Fruit fly (Drosophila melanogaster) whole organism, embryonic: ENCODE data around the gene Gr63a.

Source experiments
- CG10147 ChIP-seq: fragments of 200-800 bp; sonication (Bioruptor generic); optimal IDR thresholded peaks from 2 replicates; lab custom pipeline; 2019; ENCODE audit warnings: missing biosample characterization, mild to moderate bottlenecking, missing genetic modification characterization, moderate library complexity
- CG10274 ChIP-seq: fragments of 200-800 bp; sonication (Bioruptor generic); optimal IDR thresholded peaks from 3 replicates; lab custom pipeline; 2017; ENCODE audit warnings: missing biosample characterization, mild to moderate bottlenecking, missing genetic modification characterization
- CG10366 ChIP-seq: fragments of 200-800 bp; sonication (Bioruptor generic); IDR thresholded peaks from 2 replicates; pipeline ENCODE4 v1.3.6; 2022; ENCODE audit warnings: missing biosample characterization, missing genetic modification characterization
- CG10431 ChIP-seq: fragments of 200-800 bp; sonication (Bioruptor generic); optimal IDR thresholded peaks from 3 replicates; lab custom pipeline; 2018; ENCODE audit warnings: missing biosample characterization, mild to moderate bottlenecking, missing genetic modification characterization
- CG11398 ChIP-seq: fragments of 200-800 bp; sonication (Bioruptor generic); optimal IDR thresholded peaks from 2 replicates; lab custom pipeline; 2016; ENCODE audit warnings: missing biosample characterization, missing genetic modification characterization
- CG11504 ChIP-seq: fragments of 200-800 bp; sonication (Bioruptor generic); optimal IDR thresholded peaks from 3 replicates; lab custom pipeline; 2019; ENCODE audit warnings: missing biosample characterization, mild to moderate bottlenecking, missing genetic modification characterization, moderate library complexity
- CG11560 ChIP-seq: fragments of 200-800 bp; sonication (Bioruptor generic); IDR thresholded peaks from 3 replicates; pipeline ENCODE4 v1.3.6; 2022; ENCODE audit warnings: missing biosample characterization, missing genetic modification characterization
- CG12071 ChIP-seq: fragments of 200-800 bp; sonication (Bioruptor generic); optimal IDR thresholded peaks from 3 replicates; lab custom pipeline; 2018; ENCODE audit warnings: missing biosample characterization, mild to moderate bottlenecking, missing genetic modification characterization
- CG13287 ChIP-seq: fragments of 200-800 bp; sonication (Bioruptor generic); IDR thresholded peaks from 2 replicates; pipeline ENCODE4 v1.3.6; 2022; ENCODE audit warnings: missing biosample characterization, missing genetic modification characterization; ENCODE audit not compliant: partially characterized antibody
- CG13894 ChIP-seq: fragments of 200-800 bp; sonication (Bioruptor generic); optimal IDR thresholded peaks from 3 replicates; lab custom pipeline; 2018; ENCODE audit warnings: missing biosample characterization, mild to moderate bottlenecking, missing genetic modification characterization, moderate library complexity
- CG14014 ChIP-seq: fragments of 200-800 bp; sonication (Bioruptor generic); IDR thresholded peaks from 2 replicates; pipeline ENCODE4 v1.3.6; 2022; ENCODE audit warnings: missing biosample characterization, missing genetic modification characterization
- CG15479 ChIP-seq: fragments of 200-800 bp; sonication (Bioruptor generic); optimal IDR thresholded peaks from 3 replicates; lab custom pipeline; 2019; ENCODE audit warnings: missing biosample characterization, mild to moderate bottlenecking, missing genetic modification characterization, moderate library complexity
- CG17612 ChIP-seq: fragments of 200-800 bp; sonication (Bioruptor generic); IDR thresholded peaks from 2 replicates; pipeline ENCODE4 v1.3.6; 2022; ENCODE audit warnings: missing biosample characterization, missing genetic modification characterization
- CG2202 ChIP-seq: fragments of 200-800 bp; sonication (Bioruptor generic); optimal IDR thresholded peaks from 2 replicates; lab custom pipeline; 2018; ENCODE audit warnings: missing biosample characterization, mild to moderate bottlenecking, missing genetic modification characterization
- CG2712 ChIP-seq: fragments of 200-800 bp; optimal IDR thresholded peaks from 3 replicates; lab custom pipeline; 2019; ENCODE audit warnings: missing biosample characterization, mild to moderate bottlenecking, missing genetic modification characterization, moderate library complexity
- CG31365 ChIP-seq: fragments of 200-800 bp; sonication (Bioruptor generic); optimal IDR thresholded peaks from 2 replicates; lab custom pipeline; 2018; ENCODE audit warnings: missing biosample characterization, mild to moderate bottlenecking, missing genetic modification characterization
- CG3163 ChIP-seq: fragments of 200-800 bp; sonication (Bioruptor generic); optimal IDR thresholded peaks from 3 replicates; lab custom pipeline; 2016; ENCODE audit warnings: missing biosample characterization, missing genetic modification characterization
- CG32767 ChIP-seq: fragments of 200-800 bp; sonication (Bioruptor generic); IDR thresholded peaks from 2 replicates; pipeline ENCODE4 v1.3.6; 2022; ENCODE audit warnings: missing biosample characterization, missing genetic modification characterization
- CG33213 ChIP-seq: fragments of 200-800 bp; sonication (Bioruptor generic); optimal IDR thresholded peaks from 3 replicates; lab custom pipeline; 2016; ENCODE audit warnings: missing biosample characterization, missing genetic modification characterization
- CG34224 ChIP-seq: fragments of 200-800 bp; sonication (Bioruptor generic); IDR thresholded peaks from 3 replicates; pipeline ENCODE4 v1.3.6; 2022; ENCODE audit warnings: missing biosample characterization, missing genetic modification characterization; ENCODE audit not compliant: partially characterized antibody
- CG3847 ChIP-seq: fragments of 200-800 bp; sonication (Bioruptor generic); IDR thresholded peaks from 2 replicates; pipeline ENCODE4 v1.3.6; 2022; ENCODE audit warnings: missing biosample characterization, missing genetic modification characterization
- CG4707 ChIP-seq: fragments of 200-800 bp; sonication (Bioruptor generic); optimal IDR thresholded peaks from 2 replicates; lab custom pipeline; 2018; ENCODE audit warnings: missing biosample characterization, mild to moderate bottlenecking, missing genetic modification characterization, moderate library complexity
- CG4820 ChIP-seq: fragments of 200-800 bp; sonication (Bioruptor generic); optimal IDR thresholded peaks from 3 replicates; lab custom pipeline; 2016; ENCODE audit warnings: missing biosample characterization, missing genetic modification characterization
- CG6854 ChIP-seq: fragments of 200-800 bp; sonication (Bioruptor generic); optimal IDR thresholded peaks from 3 replicates; lab custom pipeline; 2017; ENCODE audit warnings: missing biosample characterization, mild to moderate bottlenecking, missing genetic modification characterization
- Chrac-16 ChIP-seq: fragments of 200-800 bp; sonication (Bioruptor generic); optimal IDR thresholded peaks from 3 replicates; lab custom pipeline; 2016; ENCODE audit warnings: missing biosample characterization, missing genetic modification characterization
- Dll ChIP-seq: fragments of 200-800 bp; sonication (Bioruptor generic); IDR thresholded peaks from 4 replicates; pipeline ENCODE4 v1.3.6; 2022; ENCODE audit warnings: missing biosample characterization, missing genetic modification characterization; ENCODE audit not compliant: partially characterized antibody
- Doc2 ChIP-seq: fragments of 200-800 bp; sonication (Bioruptor generic); IDR thresholded peaks from 2 replicates; pipeline ENCODE4 v1.3.6; 2022; ENCODE audit warnings: missing biosample characterization, missing genetic modification characterization
- HLH54F ChIP-seq: fragments of 200-800 bp; sonication (Bioruptor generic); optimal IDR thresholded peaks from 3 replicates; lab custom pipeline; 2016; ENCODE audit warnings: missing biosample characterization, missing genetic modification characterization
- Hr39 ChIP-seq: fragments of >200 bp; optimal IDR thresholded peaks from 2 replicates; lab custom pipeline; 2017
- Hsf ChIP-seq: fragments of 200-800 bp; sonication (Bioruptor generic); optimal IDR thresholded peaks from 3 replicates; lab custom pipeline; 2016; ENCODE audit warnings: missing biosample characterization, missing genetic modification characterization
- Ssrp ChIP-seq: fragments of 200-800 bp; sonication (Bioruptor generic); optimal IDR thresholded peaks from 2 replicates; lab custom pipeline; 2018; ENCODE audit warnings: missing biosample characterization, mild to moderate bottlenecking, missing genetic modification characterization, moderate library complexity
- Taf1 ChIP-seq: fragments of 200-800 bp; sonication (Bioruptor generic); IDR thresholded peaks from 2 replicates; pipeline ENCODE4 v1.3.6; 2022; ENCODE audit warnings: missing biosample characterization, missing genetic modification characterization
- bowl ChIP-seq: fragments of 200-800 bp; sonication (Bioruptor generic); IDR thresholded peaks from 2 replicates; pipeline ENCODE4 v1.3.6; 2022; ENCODE audit warnings: missing biosample characterization, missing genetic modification characterization
- chm ChIP-seq: fragments of 200-800 bp; sonication (Bioruptor generic); IDR thresholded peaks from 2 replicates; pipeline ENCODE4 v1.3.6; 2022; ENCODE audit warnings: missing biosample characterization, missing genetic modification characterization
- disco-r ChIP-seq: fragments of 200-800 bp; sonication (Bioruptor generic); optimal IDR thresholded peaks from 2 replicates; lab custom pipeline; 2016; ENCODE audit warnings: missing biosample characterization, missing genetic modification characterization
- exex ChIP-seq: fragments of 200-800 bp; sonication (Bioruptor generic); optimal IDR thresholded peaks from 4 replicates; lab custom pipeline; 2018; ENCODE audit warnings: missing biosample characterization, mild to moderate bottlenecking, missing genetic modification characterization, moderate library complexity
- fd64A ChIP-seq: fragments of 200-800 bp; sonication (Bioruptor generic); optimal IDR thresholded peaks from 3 replicates; lab custom pipeline; 2018; ENCODE audit warnings: missing biosample characterization, mild to moderate bottlenecking, missing genetic modification characterization
- ftz-f1 ChIP-seq: fragments of 200-800 bp; sonication (Bioruptor generic); optimal IDR thresholded peaks from 2 replicates; lab custom pipeline; 2016; ENCODE audit warnings: missing biosample characterization, missing genetic modification characterization
- fu2 ChIP-seq: fragments of 200-800 bp; sonication (Bioruptor generic); optimal IDR thresholded peaks from 2 replicates; lab custom pipeline; 2016; ENCODE audit warnings: missing biosample characterization, missing genetic modification characterization
- gro ChIP-seq: fragments of 200-800 bp; sonication (Bioruptor generic); optimal IDR thresholded peaks from 2 replicates; lab custom pipeline; 2016; ENCODE audit warnings: missing biosample characterization, missing genetic modification characterization
- klu ChIP-seq: fragments of 200-800 bp; sonication (Bioruptor generic); IDR thresholded peaks from 2 replicates; pipeline ENCODE4 v1.3.6; 2022; ENCODE audit warnings: missing biosample characterization, missing genetic modification characterization
- kni ChIP-seq: fragments of 200-800 bp; sonication (Bioruptor generic); optimal IDR thresholded peaks from 3 replicates; lab custom pipeline; 2017; ENCODE audit warnings: mild to moderate bottlenecking, missing biosample characterization, missing genetic modification reagents, missing genetic modification characterization
- lab ChIP-seq: fragments of 200-800 bp; sonication (Bioruptor generic); optimal IDR thresholded peaks from 3 replicates; lab custom pipeline; 2017; ENCODE audit warnings: missing biosample characterization, missing genetic modification characterization, mild to moderate bottlenecking, moderate library complexity, missing genetic modification reagents
- nom ChIP-seq: fragments of 200-800 bp; sonication (Bioruptor generic); optimal IDR thresholded peaks from 2 replicates; lab custom pipeline; 2017; ENCODE audit warnings: missing biosample characterization, missing genetic modification characterization, mild to moderate bottlenecking, moderate library complexity, missing genetic modification reagents
- org-1 ChIP-seq: fragments of 200-800 bp; sonication (Bioruptor generic); optimal IDR thresholded peaks from 2 replicates; lab custom pipeline; 2017; ENCODE audit warnings: missing biosample characterization, missing genetic modification characterization
- pb ChIP-seq: fragments of 200-800 bp; sonication (Bioruptor generic); optimal IDR thresholded peaks from 3 replicates; lab custom pipeline; 2016; ENCODE audit warnings: missing biosample characterization, missing genetic modification characterization
- rib ChIP-seq: fragments of 200-800 bp; sonication (Bioruptor generic); IDR thresholded peaks from 2 replicates; pipeline ENCODE4 v1.3.6; 2022; ENCODE audit warnings: missing biosample characterization, missing genetic modification characterization
- sc ChIP-seq, 3 experiments: fragments of >200 bp in 2 of 3; fragments of 200-800 bp in 1 of 3; sonication (Bioruptor generic) in 1 of 3; optimal IDR thresholded peaks; 2 replicates in 2 of 3; 3 replicates in 1 of 3; lab custom pipeline; 2017; ENCODE audit warnings: mild to moderate bottlenecking in 1 of 3, missing biosample characterization in 1 of 3, missing genetic modification characterization in 1 of 3, missing genetic modification reagents in 1 of 3
- unc-4 ChIP-seq: fragments of 200-800 bp; sonication (Bioruptor generic); IDR thresholded peaks from 2 replicates; pipeline ENCODE4 v1.3.6; 2022; ENCODE audit warnings: missing biosample characterization, missing genetic modification characterization; ENCODE audit not compliant: partially characterized antibody
- vvl ChIP-seq: fragments of 200-800 bp; sonication (Bioruptor generic); IDR thresholded peaks from 2 replicates; pipeline ENCODE4 v1.3.6; 2022; ENCODE audit warnings: missing biosample characterization, missing genetic modification characterization
- zfh1 ChIP-seq: fragments of 200-800 bp; sonication (Bioruptor generic); IDR thresholded peaks from 3 replicates; pipeline ENCODE4 v1.3.6; 2022; ENCODE audit warnings: missing biosample characterization, missing genetic modification characterization
- zfh2 ChIP-seq: fragments of 200-800 bp; sonication (Bioruptor generic); optimal IDR thresholded peaks from 2 replicates; lab custom pipeline; 2016; ENCODE audit warnings: missing biosample characterization, missing genetic modification characterization

The Gr63a gene

dm6 chr3L:3898978-3899377 is 2.6 kb upstream of the Gr63a start, which contains the start of gene Ccz1 (continued):
- no peak for TF ChIP-seq exex (tag; lab: Kevin White, UChicago)
- no peak for TF ChIP-seq CG12071 (GFP tag; lab: Kevin White, UChicago)
- no peak for TF ChIP-seq CG13894 (tag; lab: Kevin White, UChicago)
- TF ChIP-seq kni (GFP tag; lab: Kevin White, UChicago), result peak; percentile 71
- TF ChIP-seq HLH54F (GFP tag; lab: Kevin White, UChicago), result peak; percentile 66
- no peak for TF ChIP-seq Chrac-16 (GFP tag; lab: Kevin White, UChicago)
- peak; percentile 57 for TF ChIP-seq CG3163 (GFP tag; lab: Kevin White, UChicago)
- TF ChIP-seq CG10147 (GFP tag; lab: Kevin White, UChicago), result no peak
- no peak for TF ChIP-seq ftz-f1 (GFP tag; lab: Kevin White, UChicago)
- TF ChIP-seq CG2712 (tag; lab: Kevin White, UChicago), result peak; percentile 23
- TF ChIP-seq CG10274 (GFP tag; lab: Kevin White, UChicago), result no peak
- no peak for TF ChIP-seq bowl
- peak; percentile 34 for TF ChIP-seq disco-r (GFP tag; lab: Kevin White, UChicago)
- TF ChIP-seq org-1, result peak; percentile 25
- TF ChIP-seq gro (GFP tag; lab: Kevin White, UChicago), result peak; percentile 57
- no peak for TF ChIP-seq Taf1
- no peak for TF ChIP-seq vvl (GFP tag; lab: Robert Waterston, UW)
- no peak for TF ChIP-seq CG32767 (GFP tag; lab: Robert Waterston, UW)
- TF ChIP-seq Dll, result no peak
- TF ChIP-seq CG13287 (GFP tag; lab: Robert Waterston, UW), result no peak
- TF ChIP-seq Doc2 (GFP tag; lab: Robert Waterston, UW), result no peak
- no peak for TF ChIP-seq chm
- TF ChIP-seq CG4707 (GFP tag; lab: Kevin White, UChicago), result peak; percentile 44
- TF ChIP-seq CG3847 (GFP tag; lab: Robert Waterston, UW), result no peak
- TF ChIP-seq CG33213 (GFP tag; lab: Kevin White, UChicago), result peak; percentile 91
- TF ChIP-seq CG11398 (GFP tag; lab: Kevin White, UChicago), result peak; percentile 81
- TF ChIP-seq Ssrp (tag; lab: Kevin White, UChicago), result no peak
- TF ChIP-seq klu, result no peak
- no peak for TF ChIP-seq rib
- no peak for TF ChIP-seq CG14014 (GFP tag; lab: Robert Waterston, UW)
- TF ChIP-seq CG34224 (GFP tag; lab: Robert Waterston, UW), result no peak
- TF ChIP-seq CG11560, result no peak
- peak; percentile 57 for TF ChIP-seq zfh2 (GFP tag; lab: Kevin White, UChicago)
- TF ChIP-seq CG15479 (GFP tag; lab: Kevin White, UChicago), result no peak
- no peak for TF ChIP-seq CG17612 (GFP tag; lab: Robert Waterston, UW)
- no peak for TF ChIP-seq pb (GFP tag; lab: Kevin White, UChicago)
- peak; percentile 63 for TF ChIP-seq Hsf (GFP tag; lab: Kevin White, UChicago)
- TF ChIP-seq nom (GFP tag; lab: Kevin White, UChicago), result peak; percentile 36
- peak; percentile 80 for TF ChIP-seq lab (GFP tag; lab: Kevin White, UChicago)
- no peak for TF ChIP-seq CG6854 (GFP tag; lab: Kevin White, UChicago)
- TF ChIP-seq Hr39 (lab: Kevin White, UChicago), result no peak
- peak; percentile 54 for TF ChIP-seq fu2
- peak; percentile 38 for TF ChIP-seq fd64A
- peak; percentile 58 for TF ChIP-seq CG4820
- no peak for TF ChIP-seq zfh1 (GFP tag; lab: Robert Waterston, UW)
- TF ChIP-seq CG2202 (tag; lab: Kevin White, UChicago), result peak; percentile 46
- TF ChIP-seq sc (optimal IDR thresholded peaks at IDR 0.05; lab: Kevin White, UChicago), result no peak
- TF ChIP-seq sc (GFP tag; optimal IDR thresholded peaks at IDR 0.05; lab: Kevin White, UChicago), result peak; percentile 59
- peak; percentile 38 for TF ChIP-seq CG10431
- TF ChIP-seq CG31365 (tag; lab: Kevin White, UChicago), result no peak
- no peak for TF ChIP-seq unc-4
- TF ChIP-seq CG10366 (GFP tag; lab: Robert Waterston, UW), result no peak
- peak; percentile 54 for TF ChIP-seq CG11504 (tag; lab: Kevin White, UChicago)
